Fruit fly (Drosophila melanogaster): ENCODE results near the gene Ype.

DNA sequence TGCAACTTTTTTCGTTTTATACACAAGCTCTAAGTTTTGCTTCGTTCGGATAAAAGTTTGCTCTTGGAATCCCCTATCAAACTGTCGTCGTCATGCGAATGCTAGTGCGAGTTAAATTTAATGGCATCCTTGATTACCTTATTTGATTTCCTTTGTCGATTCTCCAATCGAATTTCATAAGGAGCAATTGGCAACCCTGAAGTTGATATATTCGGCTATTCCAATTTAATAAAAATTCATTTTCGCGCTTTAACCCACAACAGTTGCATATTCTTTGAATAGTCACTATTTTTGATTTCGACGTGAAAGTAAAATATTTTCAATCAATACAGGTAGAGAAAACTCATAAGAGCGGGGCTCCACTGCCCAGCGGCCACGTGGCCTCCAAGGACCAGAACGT is 15.5 kb upstream of the Ype start, which contains the start of gene CG12725:
- no peak for TF ChIP-seq Myc (optimal IDR thresholded peaks at IDR 0.05)
- no peak for TF ChIP-seq h (optimal IDR thresholded peaks at IDR 0.05)
- TF ChIP-seq insv (optimal IDR thresholded peaks at IDR 0.05) = no peak
- no peak for TF ChIP-seq psq (optimal IDR thresholded peaks at IDR 0.05)
- TF ChIP-seq ttk (optimal IDR thresholded peaks at IDR 0.05) = no peak
